Worm (Caenorhabditis elegans): ENCODE measurements around the gene F54D12.10.

The F54D12.10 gene

DNA sequence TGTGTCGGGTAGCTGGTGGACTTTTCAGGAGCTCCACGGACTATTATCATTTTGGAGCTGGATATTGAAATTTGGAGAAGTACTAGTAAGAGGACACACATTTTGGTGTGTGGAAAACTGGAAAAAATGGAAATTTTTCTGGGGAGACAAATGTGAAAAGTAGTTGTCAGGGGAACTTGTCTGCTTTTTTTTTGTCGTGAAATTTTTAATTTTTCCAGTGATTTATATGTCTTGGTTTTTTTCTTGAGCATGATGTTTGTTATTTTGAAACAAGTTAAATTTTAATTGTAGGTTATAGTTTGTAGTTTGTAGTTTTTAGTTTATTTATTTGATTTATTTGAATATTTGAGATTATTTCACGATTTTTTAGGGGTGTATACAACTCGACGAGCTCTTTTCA is 7.1 kb upstream of the F54D12.10 start, which contains the start of gene F54D12.7:
F54D12.7 (minus strand) TSS at position 101 of the 400 bp plus-strand sequence.
- TF ChIP-seq nhr-237 (tag; optimal IDR thresholded peaks at IDR 0.05) (no peak), nhr-43 (tag; optimal IDR thresholded peaks at IDR 0.05; ENCODE audit: poor library complexity, severe bottlenecking) (no peak), aly-2 (tag; optimal IDR thresholded peaks at IDR 0.05) (no peak), ama-1 (optimal IDR thresholded peaks at IDR 0.05) (no peak), nfya-1 (tag; optimal IDR thresholded peaks at IDR 0.05; ENCODE audit: insufficient read depth) (no peak), mml-1 (tag; optimal IDR thresholded peaks at IDR 0.05) (no peak)

DNA sequence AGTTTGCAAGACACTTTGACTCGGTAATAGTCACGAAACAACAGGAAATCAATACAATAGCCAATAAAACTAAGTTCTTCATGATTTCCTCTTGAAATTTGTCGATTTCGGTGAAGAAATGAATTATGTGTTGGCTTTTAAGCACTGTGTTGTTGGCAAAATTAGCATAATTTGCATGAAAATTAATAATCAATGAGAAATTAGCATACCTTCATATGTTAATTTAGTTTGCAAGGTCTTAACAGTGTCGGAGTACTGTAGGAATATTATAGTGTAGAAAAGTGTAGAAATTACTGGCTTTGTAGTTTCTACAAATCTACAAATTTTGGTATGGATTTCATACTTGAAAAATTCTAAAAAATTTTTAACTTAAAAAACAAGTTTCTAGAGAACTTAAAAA is 3.5 kb upstream of the F54D12.10 start, which contains the start of gene F54D12.9:
F54D12.9 (minus strand) TSS at position 101 of the 400 bp plus-strand sequence.
- TF ChIP-seq ceh-9 (tag; optimal IDR thresholded peaks at IDR 0.05) = no peak
- TF ChIP-seq ama-1 (optimal IDR thresholded peaks at IDR 0.05) = no peak
- TF ChIP-seq eor-1 (tag; optimal IDR thresholded peaks at IDR 0.05) = no peak
- no peak for TF ChIP-seq nhr-76 (tag; optimal IDR thresholded peaks at IDR 0.05)
- TF ChIP-seq elt-3 (tag; optimal IDR thresholded peaks at IDR 0.05) = no peak
- no peak for TF ChIP-seq fos-1 (tag; optimal IDR thresholded peaks at IDR 0.05)
- no peak for TF ChIP-seq R02D3.7 (tag; optimal IDR thresholded peaks at IDR 0.05)
- TF ChIP-seq nhr-25 (tag; optimal IDR thresholded peaks at IDR 0.05) = no peak

DNA sequence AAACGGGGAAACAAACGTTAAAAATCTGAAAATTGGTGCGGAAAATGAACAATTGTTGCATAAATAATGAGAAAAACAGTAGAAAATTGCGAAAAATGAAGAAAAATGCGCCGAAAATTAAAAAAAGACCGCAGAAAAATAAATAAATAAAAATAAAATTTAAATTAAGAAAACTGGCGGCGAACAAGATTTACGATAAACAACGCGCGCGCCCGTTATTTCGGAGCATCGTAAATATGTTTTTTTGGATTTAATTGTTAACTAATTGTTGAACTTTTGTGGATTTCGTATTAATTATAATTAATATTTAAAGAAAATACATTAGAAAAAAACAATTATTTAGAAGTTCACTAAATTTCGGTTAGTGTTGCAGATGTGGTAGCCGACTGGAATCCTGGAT is 1.4 kb downstream of the F54D12.10 start:
- TF ChIP-seq lin-15B (tag; optimal IDR thresholded peaks at IDR 0.05) = no peak
- TF ChIP-seq ztf-11 (tag; optimal IDR thresholded peaks at IDR 0.05) = no peak
- TF ChIP-seq nhr-25 (tag; optimal IDR thresholded peaks at IDR 0.05) = no peak
- no peak for TF ChIP-seq pqm-1 (tag; optimal IDR thresholded peaks at IDR 0.05)
- TF ChIP-seq nhr-77 (tag; optimal IDR thresholded peaks at IDR 0.05) = no peak
- TF ChIP-seq ceh-9 (tag; optimal IDR thresholded peaks at IDR 0.05) = no peak
- no peak for TF ChIP-seq elt-1 (tag; optimal IDR thresholded peaks at IDR 0.05)
- TF ChIP-seq lsy-12 (tag; optimal IDR thresholded peaks at IDR 0.05) = no peak
- TF ChIP-seq ceh-82 (tag; optimal IDR thresholded peaks at IDR 0.05) = no peak
- no peak for TF ChIP-seq ceh-28 (tag; optimal IDR thresholded peaks at IDR 0.05)
- no peak for TF ChIP-seq snpc-4 (tag; optimal IDR thresholded peaks at IDR 0.05)
- no peak for TF ChIP-seq elt-2 (tag; optimal IDR thresholded peaks at IDR 0.05)
- no peak for TF ChIP-seq ztf-4 (tag; optimal IDR thresholded peaks at IDR 0.05)
- no peak for TF ChIP-seq ZK546.5 (tag; optimal IDR thresholded peaks at IDR 0.05)
- TF ChIP-seq sea-2 (GFP tag; optimal IDR thresholded peaks at IDR 0.05) = no peak
- TF ChIP-seq unc-39 (tag; optimal IDR thresholded peaks at IDR 0.05) = no peak
- TF ChIP-seq nhr-11 (tag; optimal IDR thresholded peaks at IDR 0.05) = no peak
- no peak for TF ChIP-seq R02D3.7 (tag; optimal IDR thresholded peaks at IDR 0.05)

DNA sequence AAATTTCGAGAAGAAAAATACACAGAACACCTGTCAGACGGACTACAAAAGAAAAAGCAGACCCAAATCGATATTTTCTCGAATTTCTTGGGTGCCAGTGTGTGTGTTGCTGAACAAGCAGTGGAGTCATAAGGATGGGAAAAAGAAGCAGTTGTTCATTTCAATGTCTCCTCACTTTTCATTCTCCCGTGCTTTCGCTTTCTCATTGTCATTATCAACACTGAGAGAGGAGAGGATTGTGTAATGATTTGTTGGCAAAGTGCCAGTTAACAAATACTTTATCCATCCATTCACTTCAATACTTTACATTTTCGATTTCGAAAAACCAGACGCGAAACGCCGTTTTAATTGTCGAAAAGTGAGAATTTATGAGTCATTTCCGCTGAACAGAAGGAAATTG is 2.5 kb downstream of the F54D12.10 start:
- TF ChIP-seq egl-5 (tag; optimal IDR thresholded peaks at IDR 0.05) (peak; percentile 55), egl-27 (tag; optimal IDR thresholded peaks at IDR 0.05) (no peak), nfya-1 (tag; optimal IDR thresholded peaks at IDR 0.05; ENCODE audit: insufficient read depth) (peak; percentile 30), nhr-28 (tag; optimal IDR thresholded peaks at IDR 0.05) (no peak), ceh-82 (tag; optimal IDR thresholded peaks at IDR 0.05) (no peak), pha-4 (tag; optimal IDR thresholded peaks at IDR 0.05) (no peak)

DNA sequence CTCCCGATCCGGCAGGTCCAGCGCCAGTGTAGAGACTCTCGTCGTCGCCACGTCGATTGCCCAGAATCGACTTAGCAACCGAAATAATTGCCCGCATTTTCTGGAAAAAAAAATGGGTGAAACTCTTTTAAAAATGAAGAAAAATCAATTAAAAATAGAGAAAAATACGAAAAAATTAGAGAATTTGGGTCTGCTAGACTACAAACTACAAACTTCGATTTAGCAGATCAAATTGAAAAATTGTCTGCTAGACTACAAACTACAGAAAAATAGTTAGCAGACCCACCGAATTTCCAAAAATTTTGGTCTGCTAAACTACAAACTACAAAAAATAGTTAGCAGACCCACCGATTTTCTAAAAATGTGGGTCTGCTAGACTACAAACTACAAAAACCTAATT is 3.3 kb downstream of the F54D12.10 start, which contains the start of gene rog-1:
rog-1 (minus strand) TSS at position 101 of the 400 bp plus-strand sequence.
- TF ChIP-seq nhr-11 (tag; optimal IDR thresholded peaks at IDR 0.05) = no peak
- TF ChIP-seq tbx-2 (tag; optimal IDR thresholded peaks at IDR 0.05) = no peak
- TF ChIP-seq ZK546.5 (tag; optimal IDR thresholded peaks at IDR 0.05) = no peak
- TF ChIP-seq nhr-76 (tag; optimal IDR thresholded peaks at IDR 0.05) = no peak
- no peak for TF ChIP-seq mml-1 (tag; optimal IDR thresholded peaks at IDR 0.05)
- TF ChIP-seq elt-3 (tag; optimal IDR thresholded peaks at IDR 0.05) = no peak
- TF ChIP-seq nhr-43 (tag; optimal IDR thresholded peaks at IDR 0.05; ENCODE audit: poor library complexity, severe bottlenecking) = no peak
- no peak for TF ChIP-seq nhr-77 (tag; optimal IDR thresholded peaks at IDR 0.05)
- TF ChIP-seq fkh-2 (tag; optimal IDR thresholded peaks at IDR 0.05) = no peak
- no peak for TF ChIP-seq egl-5 (tag; optimal IDR thresholded peaks at IDR 0.05)
- no peak for TF ChIP-seq lin-39 (tag; optimal IDR thresholded peaks at IDR 0.05)
- TF ChIP-seq hmg-11 (tag; optimal IDR thresholded peaks at IDR 0.05) = no peak
- no peak for TF ChIP-seq nhr-28 (tag; optimal IDR thresholded peaks at IDR 0.05)
- TF ChIP-seq fkh-10 (GFP tag; optimal IDR thresholded peaks at IDR 0.05) = no peak
- TF ChIP-seq ceh-16 (tag; optimal IDR thresholded peaks at IDR 0.05) = no peak
- TF ChIP-seq egl-27 (tag; optimal IDR thresholded peaks at IDR 0.05) = no peak
- TF ChIP-seq daf-12 (tag; optimal IDR thresholded peaks at IDR 0.05) = no peak
